Fruit fly (Drosophila melanogaster): ENCODE measurements around the gene Cyp4ac1.

DNA sequence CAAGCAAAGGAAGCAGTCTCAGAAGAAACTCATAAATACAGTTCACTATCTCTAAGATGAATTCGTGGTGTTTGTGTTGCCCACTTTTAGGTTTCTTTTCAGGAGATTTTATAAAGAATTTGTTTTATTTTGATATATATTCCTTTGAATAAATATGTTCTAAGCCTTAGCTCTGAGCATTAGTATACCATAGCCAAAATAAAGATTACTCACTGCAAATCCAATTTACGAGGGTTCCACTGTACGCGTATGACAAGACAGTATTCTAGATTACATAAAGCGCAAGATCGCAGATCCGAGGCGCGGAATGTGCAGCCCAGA is 28.8 kb downstream of the Cyp4ac1 start:
- TF ChIP-seq CG12605 (GFP tag; IDR thresholded peaks at IDR 0.05) (peak; percentile 78), EcR (GFP tag; optimal IDR thresholded peaks at IDR 0.05) (no peak), D1 (tag; optimal IDR thresholded peaks at IDR 0.05) (peak; percentile 92), Pif1B (GFP tag; optimal IDR thresholded peaks at IDR 0.05) (peak; percentile 90), CG8301 (tag; optimal IDR thresholded peaks at IDR 0.05) (peak; percentile 80), CG14655 (GFP tag; optimal IDR thresholded peaks at IDR 0.05) (peak; percentile 84), CG34367 (tag; optimal IDR thresholded peaks at IDR 0.05) (peak; percentile 96), Snoo (tag; optimal IDR thresholded peaks at IDR 0.05) (peak; percentile 87), Ets98B (GFP tag; IDR thresholded peaks at IDR 0.05) (peak; percentile 69), CG17806 (tag; optimal IDR thresholded peaks at IDR 0.05) (peak; percentile 98), gl (tag; optimal IDR thresholded peaks at IDR 0.05) (peak; percentile 89), CG13204 (GFP tag; optimal IDR thresholded peaks at IDR 0.05) (peak; percentile 53), rn (GFP tag; IDR thresholded peaks at IDR 0.05) (peak; percentile 59)
